Fruit fly (Drosophila melanogaster) whole organism, embryonic: ENCODE measurements around the gene PMP34.

Experiments used
- Blimp-1 ChIP-seq: fragments of 200-800 bp; sonication (Bioruptor generic); optimal IDR thresholded peaks from 3 replicates; lab custom pipeline; 2018; ENCODE audit warnings: missing biosample characterization, missing genetic modification characterization, mild to moderate bottlenecking, moderate library complexity, missing genetic modification reagents
- CG10209 ChIP-seq: fragments of 200-800 bp; sonication (Bioruptor generic); optimal IDR thresholded peaks from 3 replicates; lab custom pipeline; 2017; ENCODE audit warnings: missing biosample characterization, mild to moderate bottlenecking, missing genetic modification characterization, missing genetic modification reagents
- CG15011 ChIP-seq: fragments of 200-800 bp; sonication (Bioruptor generic); optimal IDR thresholded peaks from 3 replicates; lab custom pipeline; 2018; ENCODE audit warnings: missing biosample characterization, mild to moderate bottlenecking, missing genetic modification characterization
- CG15514 ChIP-seq: fragments of 200-800 bp; sonication (Bioruptor generic); optimal IDR thresholded peaks from 3 replicates; lab custom pipeline; 2017; ENCODE audit warnings: missing biosample characterization, missing genetic modification characterization, mild to moderate bottlenecking, moderate library complexity, missing genetic modification reagents
- CG15601 ChIP-seq: fragments of 200-800 bp; sonication (Bioruptor generic); optimal IDR thresholded peaks from 3 replicates; lab custom pipeline; 2019; ENCODE audit warnings: missing biosample characterization, mild to moderate bottlenecking, missing genetic modification characterization, moderate library complexity
- CG1647 ChIP-seq: fragments of 200-800 bp; sonication (Bioruptor generic); optimal IDR thresholded peaks from 3 replicates; lab custom pipeline; 2016; ENCODE audit warnings: missing biosample characterization, missing genetic modification characterization
- CG16863 ChIP-seq: fragments of 200-800 bp; sonication (Bioruptor generic); optimal IDR thresholded peaks from 3 replicates; lab custom pipeline; 2016; ENCODE audit warnings: missing biosample characterization, missing genetic modification characterization
- CG17359 ChIP-seq: fragments of 200-800 bp; sonication (Bioruptor generic); optimal IDR thresholded peaks from 3 replicates; lab custom pipeline; 2018; ENCODE audit warnings: missing biosample characterization, mild to moderate bottlenecking, missing genetic modification characterization, moderate library complexity
- CG18262 ChIP-seq: fragments of 200-800 bp; optimal IDR thresholded peaks from 3 replicates; lab custom pipeline; 2019; ENCODE audit warnings: missing biosample characterization, mild to moderate bottlenecking, missing genetic modification characterization, moderate library complexity
- CG2199 ChIP-seq: fragments of 200-800 bp; sonication (Bioruptor generic); IDR thresholded peaks from 3 replicates; pipeline ENCODE4 v1.3.6; 2022; ENCODE audit warnings: missing biosample characterization, missing genetic modification characterization
- CG2875 ChIP-seq: fragments of 200-800 bp; sonication (Bioruptor generic); optimal IDR thresholded peaks from 2 replicates; lab custom pipeline; 2017; ENCODE audit warnings: missing biosample characterization, mild to moderate bottlenecking, missing genetic modification characterization, missing genetic modification reagents
- CG3838 ChIP-seq: fragments of 200-800 bp; sonication (Bioruptor generic); optimal IDR thresholded peaks from 3 replicates; lab custom pipeline; 2016; ENCODE audit warnings: missing biosample characterization, missing genetic modification characterization
- CG6689 ChIP-seq: fragments of 200-800 bp; sonication (Bioruptor generic); IDR thresholded peaks from 2 replicates; pipeline ENCODE4 v1.3.6; 2022; ENCODE audit warnings: missing biosample characterization, missing genetic modification characterization
- CG7745 ChIP-seq: fragments of 200-800 bp; sonication (Bioruptor generic); optimal IDR thresholded peaks from 2 replicates; lab custom pipeline; 2018; ENCODE audit warnings: missing biosample characterization, mild to moderate bottlenecking, missing genetic modification characterization, moderate library complexity
- CG7987 ChIP-seq: fragments of 200-800 bp; sonication (Bioruptor generic); optimal IDR thresholded peaks from 2 replicates; lab custom pipeline; 2018; ENCODE audit warnings: missing biosample characterization, mild to moderate bottlenecking, missing genetic modification characterization, moderate library complexity
- CG9727 ChIP-seq: fragments of 200-800 bp; sonication (Bioruptor generic); optimal IDR thresholded peaks from 3 replicates; lab custom pipeline; 2017; ENCODE audit warnings: missing biosample characterization, mild to moderate bottlenecking, missing genetic modification characterization
- Kr ChIP-seq: fragments of 200-800 bp; sonication (Bioruptor generic); optimal IDR thresholded peaks from 2 replicates; lab custom pipeline; 2017; ENCODE audit warnings: missing biosample characterization, mild to moderate bottlenecking, missing genetic modification characterization
- Lhr ChIP-seq: fragments of 200-800 bp; sonication (Bioruptor generic); optimal IDR thresholded peaks from 3 replicates; lab custom pipeline; 2017; ENCODE audit warnings: mild to moderate bottlenecking, missing biosample characterization, missing genetic modification reagents, missing genetic modification characterization
- Neu2 ChIP-seq: fragments of 200-800 bp; sonication (Bioruptor generic); optimal IDR thresholded peaks from 3 replicates; lab custom pipeline; 2016; ENCODE audit warnings: missing biosample characterization, missing genetic modification characterization, borderline replicate concordance
- Nf-YB ChIP-seq: fragments of 200-800 bp; sonication (Bioruptor generic); optimal IDR thresholded peaks from 3 replicates; lab custom pipeline; 2019; ENCODE audit warnings: missing biosample characterization, mild to moderate bottlenecking, missing genetic modification characterization, moderate library complexity
- Nf-YC ChIP-seq: fragments of 200-800 bp; optimal IDR thresholded peaks from 3 replicates; lab custom pipeline; 2019; ENCODE audit warnings: missing biosample characterization, mild to moderate bottlenecking, missing genetic modification characterization, moderate library complexity
- Pdp1 ChIP-seq, 2 experiments: fragments of 200-800 bp; sonication (Bioruptor generic); optimal IDR thresholded peaks; 3 replicates each; lab custom pipeline; 2016; ENCODE audit warnings: missing biosample characterization in 2 of 2, missing genetic modification characterization in 2 of 2, mild to moderate bottlenecking in 1 of 2, moderate library complexity in 1 of 2
- Spps ChIP-seq: fragments of 200-800 bp; sonication (Bioruptor generic); optimal IDR thresholded peaks from 2 replicates; lab custom pipeline; 2018; ENCODE audit warnings: missing biosample characterization, mild to moderate bottlenecking, missing genetic modification characterization
- Sry-β ChIP-seq: fragments of 200-800 bp; sonication (Bioruptor generic); optimal IDR thresholded peaks from 2 replicates; lab custom pipeline; 2018; ENCODE audit warnings: missing biosample characterization, mild to moderate bottlenecking, missing genetic modification characterization, moderate library complexity
- YL-1 ChIP-seq: fragments of 200-800 bp; sonication (Bioruptor generic); optimal IDR thresholded peaks from 3 replicates; lab custom pipeline; 2017; ENCODE audit warnings: missing biosample characterization, mild to moderate bottlenecking, missing genetic modification characterization
- ac ChIP-seq: fragments of 200-800 bp; sonication (Bioruptor generic); optimal IDR thresholded peaks from 3 replicates; lab custom pipeline; 2017; ENCODE audit warnings: missing biosample characterization, mild to moderate bottlenecking, missing genetic modification characterization
- ase ChIP-seq: fragments of 200-800 bp; sonication (Bioruptor generic); IDR thresholded peaks from 3 replicates; pipeline ENCODE4 v1.3.6; 2022; ENCODE audit warnings: missing biosample characterization, missing genetic modification characterization
- bsh ChIP-seq, 2 experiments: fragments of 200-800 bp; sonication (Bioruptor generic); optimal IDR thresholded peaks; 2 replicates each; lab custom pipeline; 2017 to 2018; ENCODE audit warnings: mild to moderate bottlenecking in 2 of 2, missing biosample characterization in 2 of 2, missing genetic modification characterization in 2 of 2, moderate library complexity in 1 of 2
- chif ChIP-seq, 2 experiments: fragments of 200-800 bp; sonication (Bioruptor generic); optimal IDR thresholded peaks; 3 replicates each; lab custom pipeline; 2016; ENCODE audit warnings: missing biosample characterization in 2 of 2, missing genetic modification characterization in 2 of 2
- chinmo ChIP-seq: fragments of 200-800 bp; sonication (Bioruptor generic); IDR thresholded peaks from 4 replicates; pipeline ENCODE4 v1.3.6; 2022; ENCODE audit warnings: missing biosample characterization, missing genetic modification characterization; ENCODE audit not compliant: partially characterized antibody
- dmrt11E ChIP-seq: fragments of 200-800 bp; sonication (Bioruptor generic); optimal IDR thresholded peaks from 3 replicates; lab custom pipeline; 2018; ENCODE audit warnings: missing biosample characterization, mild to moderate bottlenecking, missing genetic modification characterization, moderate library complexity
- kni ChIP-seq: fragments of 200-800 bp; sonication (Bioruptor generic); optimal IDR thresholded peaks from 3 replicates; lab custom pipeline; 2017; ENCODE audit warnings: mild to moderate bottlenecking, missing biosample characterization, missing genetic modification reagents, missing genetic modification characterization
- nerfin-2 ChIP-seq: fragments of 200-800 bp; sonication (Bioruptor generic); IDR thresholded peaks from 2 replicates; pipeline ENCODE4 v1.3.6; 2022; ENCODE audit warnings: missing biosample characterization, missing genetic modification characterization; ENCODE audit not compliant: partially characterized antibody
- nmo ChIP-seq: fragments of 200-800 bp; sonication (Bioruptor generic); optimal IDR thresholded peaks from 2 replicates; lab custom pipeline; 2018; ENCODE audit warnings: missing biosample characterization, mild to moderate bottlenecking, missing genetic modification characterization, moderate library complexity
- oc ChIP-seq: fragments of 200-800 bp; sonication (Bioruptor generic); optimal IDR thresholded peaks from 2 replicates; lab custom pipeline; 2018; ENCODE audit warnings: missing biosample characterization, mild to moderate bottlenecking, missing genetic modification characterization, moderate library complexity
- onecut ChIP-seq: fragments of 200-800 bp; sonication (Bioruptor generic); IDR thresholded peaks from 2 replicates; pipeline ENCODE4 v1.3.6; 2022; ENCODE audit warnings: missing biosample characterization, missing genetic modification characterization
- org-1 ChIP-seq: fragments of 200-800 bp; sonication (Bioruptor generic); optimal IDR thresholded peaks from 2 replicates; lab custom pipeline; 2017; ENCODE audit warnings: missing biosample characterization, missing genetic modification characterization
- otp ChIP-seq: fragments of 200-800 bp; sonication (Bioruptor generic); IDR thresholded peaks from 3 replicates; pipeline ENCODE4, ENCODE4 v1.3.6; 2022; ENCODE audit warnings: missing biosample characterization, missing genetic modification characterization
- prd ChIP-seq, 3 experiments: fragments of >200 bp in 2 of 3; fragments of 200-800 bp in 1 of 3; sonication (Bioruptor generic) in 1 of 3; optimal IDR thresholded peaks in 2 of 3; IDR thresholded peaks in 1 of 3; 2 replicates in 2 of 3; 3 replicates in 1 of 3; pipeline versions ENCODE4 v1.3.6 to Lab custom; 2017 to 2022; ENCODE audit warnings: missing biosample characterization in 1 of 3, missing genetic modification characterization in 1 of 3
- ranshi ChIP-seq: fragments of 200-800 bp; sonication (Bioruptor generic); IDR thresholded peaks from 2 replicates; pipeline ENCODE4 v1.3.6; 2022; ENCODE audit warnings: missing biosample characterization, missing genetic modification characterization
- sqz ChIP-seq: fragments of 200-800 bp; sonication (Bioruptor generic); optimal IDR thresholded peaks from 3 replicates; lab custom pipeline; 2018; ENCODE audit warnings: missing biosample characterization, mild to moderate bottlenecking, missing genetic modification characterization
- vvl ChIP-seq: fragments of 200-800 bp; sonication (Bioruptor generic); IDR thresholded peaks from 2 replicates; pipeline ENCODE4 v1.3.6; 2022; ENCODE audit warnings: missing biosample characterization, missing genetic modification characterization
- zfh1 ChIP-seq: fragments of 200-800 bp; sonication (Bioruptor generic); IDR thresholded peaks from 3 replicates; pipeline ENCODE4 v1.3.6; 2022; ENCODE audit warnings: missing biosample characterization, missing genetic modification characterization

Gene PMP34

DNA sequence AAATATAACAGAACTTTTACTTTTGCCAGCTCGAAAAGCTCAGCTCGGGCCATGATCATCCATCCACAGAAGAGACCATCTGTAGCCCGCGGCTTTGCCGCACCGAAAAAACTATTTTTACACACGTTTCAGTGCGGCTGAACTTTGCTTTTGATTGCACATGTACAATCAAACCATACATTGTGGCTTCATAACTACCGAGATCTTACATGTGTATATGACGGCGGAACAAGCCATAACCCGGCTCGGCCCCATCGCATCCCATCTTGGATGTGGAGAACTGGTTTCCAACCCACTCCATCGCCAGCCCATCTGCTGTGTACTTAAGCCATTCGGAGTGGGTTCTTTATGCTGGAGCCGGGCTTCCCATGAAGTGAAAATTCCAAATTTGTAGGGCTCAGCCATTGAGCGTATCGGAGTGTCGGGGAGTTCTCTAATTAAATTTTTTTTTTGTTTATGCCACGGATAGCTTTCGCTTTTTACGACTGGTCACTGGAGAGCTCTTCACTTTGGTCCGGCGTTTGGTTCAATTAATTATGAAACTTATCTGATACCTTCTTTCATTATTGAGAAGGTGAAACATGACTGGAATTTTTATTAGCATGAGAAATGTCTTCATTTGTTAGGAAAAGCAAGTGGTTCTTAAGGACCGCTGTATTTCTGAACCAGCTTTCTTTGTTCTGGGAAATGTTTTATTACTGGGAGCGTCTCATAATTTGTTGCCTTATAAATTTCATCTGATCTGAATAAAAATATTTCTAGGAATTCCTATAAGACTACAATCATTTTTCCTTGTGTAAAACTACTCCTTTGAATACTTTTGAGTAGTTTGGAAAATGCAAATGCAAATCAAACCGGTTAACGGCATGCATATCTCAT is 47.4 kb upstream of the PMP34 start:
- peak; percentile 52 for TF ChIP-seq kni (GFP tag; lab: Kevin White, UChicago)
- 0 out of 3 replicates have a peak, but pooled peaks have one; percentile 30 for TF ChIP-seq CG2199 (GFP tag; lab: Robert Waterston, UW)
- no peak for TF ChIP-seq Neu2
- TF ChIP-seq bsh (GFP tag; optimal IDR thresholded peaks at IDR 0.05; lab: Kevin White, UChicago), result peak in 1 of 2 experiments; percentile 11
- TF ChIP-seq nerfin-2 (GFP tag; lab: Robert Waterston, UW), result peak; percentile 26; the same call in 1 of the 2 replicates
- TF ChIP-seq sqz, result peak; percentile 41
- peak; percentile 96 for TF ChIP-seq Blimp-1 (GFP tag; lab: Kevin White, UChicago)
- no peak for TF ChIP-seq vvl (GFP tag; lab: Robert Waterston, UW)
- TF ChIP-seq CG3838, result no peak
- TF ChIP-seq chinmo, result 0 out of 4 replicates have a peak, but pooled peaks have one; percentile 41

DNA sequence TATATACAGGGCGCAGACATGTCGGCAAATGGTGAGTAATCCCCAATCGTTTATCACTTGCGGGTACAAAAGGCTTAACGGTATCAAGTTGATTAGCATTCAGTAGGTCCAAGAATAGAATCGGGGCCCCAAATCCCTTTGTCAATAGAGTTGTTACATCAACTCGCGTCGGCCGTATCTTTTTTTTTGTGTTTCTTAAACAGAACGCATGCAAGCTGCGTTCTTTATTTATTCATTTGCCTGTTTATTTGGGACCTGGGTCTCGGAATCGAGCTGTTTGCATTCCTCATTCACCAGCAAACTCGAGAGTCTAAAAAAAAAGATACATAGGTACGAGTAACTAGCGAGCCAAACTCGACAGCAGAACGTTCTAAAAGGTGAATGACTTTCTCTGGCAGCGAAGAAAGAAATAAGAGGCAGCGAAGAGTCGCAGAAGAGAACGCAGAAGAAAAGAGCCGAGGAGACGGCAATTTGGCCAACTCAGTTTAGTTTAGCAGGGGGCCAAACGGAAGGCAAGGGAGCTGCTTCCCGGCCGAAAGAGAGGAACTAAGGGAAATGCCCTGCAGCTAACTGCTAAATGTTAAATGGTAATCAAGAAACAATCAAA is 46.3 kb upstream of the PMP34 start:
- TF ChIP-seq prd (optimal IDR thresholded peaks at IDR 0.05; lab: Kevin White, UChicago), result no peak
- 0 out of 3 replicates have a peak, but pooled peaks have one; percentile 7 for TF ChIP-seq prd (GFP tag; IDR thresholded peaks at IDR 0.05; lab: Robert Waterston, UW)
- TF ChIP-seq CG15601, result peak; percentile 86
- no peak for TF ChIP-seq Nf-YC
- peak; percentile 59; the same call in 1 of the 3 replicates for TF ChIP-seq otp (GFP tag; lab: Robert Waterston, UW)
- peak; percentile 2 for TF ChIP-seq CG16863 (GFP tag; lab: Kevin White, UChicago)
- no peak for TF ChIP-seq YL-1
- TF ChIP-seq Lhr (GFP tag; lab: Kevin White, UChicago), result peak; percentile 30
- TF ChIP-seq CG6689 (GFP tag; lab: Robert Waterston, UW), result 0 out of 2 replicates have a peak, but pooled peaks have one; percentile 14
- TF ChIP-seq ase (GFP tag; lab: Robert Waterston, UW), result no peak
- TF ChIP-seq CG15011 (GFP tag; lab: Kevin White, UChicago), result peak; percentile 2
- TF ChIP-seq ranshi, result no peak
- peak; percentile 43 for TF ChIP-seq CG7745 (tag; lab: Kevin White, UChicago)
- peak; percentile 54 for TF ChIP-seq dmrt11E
- peak; percentile 18 for TF ChIP-seq CG17359 (tag; lab: Kevin White, UChicago)
- TF ChIP-seq CG1647, result no peak
- peak; percentile 58 for TF ChIP-seq ac (GFP tag; lab: Kevin White, UChicago)
- peak; percentile 12 for TF ChIP-seq CG7987
- peak in 1 of 2 experiments; percentile 68 for TF ChIP-seq bsh (GFP tag; optimal IDR thresholded peaks at IDR 0.05; lab: Kevin White, UChicago)
- peak; percentile 24 for TF ChIP-seq Spps
- TF ChIP-seq Nf-YB (GFP tag; lab: Kevin White, UChicago), result peak; percentile 18
- TF ChIP-seq CG2875 (GFP tag; lab: Kevin White, UChicago), result peak; percentile 64
- TF ChIP-seq Sry-β (GFP tag; lab: Kevin White, UChicago), result peak; percentile 16
- peak; percentile 19 for TF ChIP-seq oc (tag; lab: Kevin White, UChicago)
- no peak for TF ChIP-seq nmo (GFP tag; lab: Kevin White, UChicago)
- peak; percentile 9 for TF ChIP-seq org-1 (GFP tag; lab: Kevin White, UChicago)
- TF ChIP-seq zfh1 (GFP tag; lab: Robert Waterston, UW), result 0 out of 3 replicates have a peak, but pooled peaks have one; percentile 16
- peak; percentile 31; the same call in 1 of the 2 replicates for TF ChIP-seq onecut (GFP tag; lab: Robert Waterston, UW)
- peak; percentile 64 for TF ChIP-seq Blimp-1 (GFP tag; lab: Kevin White, UChicago)
- TF ChIP-seq CG9727 (GFP tag; lab: Kevin White, UChicago), result peak; percentile 59
- TF ChIP-seq chif (GFP tag; optimal IDR thresholded peaks at IDR 0.05; lab: Kevin White, UChicago), result peak in 1 of 2 experiments; percentile 6
- peak; percentile 44 for TF ChIP-seq CG18262 (tag; lab: Kevin White, UChicago)
- TF ChIP-seq Kr (GFP tag; lab: Kevin White, UChicago), result peak; percentile 45
- TF ChIP-seq Pdp1 (GFP tag; optimal IDR thresholded peaks at IDR 0.05; lab: Kevin White, UChicago), result peak in 1 of 2 experiments; percentile 33
- peak; percentile 36 for TF ChIP-seq CG10209
- TF ChIP-seq CG15514, result no peak
